Worm (Caenorhabditis elegans) whole organism, mixed stage, embryonic: ENCODE data around the gene F42A9.11.

Experiments
- flh-1 ChIP-seq: fragments of 200-800 bp; sonication (Bioruptor generic); optimal IDR thresholded peaks from 2 replicates; lab custom pipeline; 2018; ENCODE audit warnings: mild to moderate bottlenecking, missing genetic modification characterization, moderate library complexity, missing compliant biosample characterization
- lin-13 ChIP-seq: fragments of 150-350 bp; optimal IDR thresholded peaks from 2 replicates; lab custom pipeline; 2014; ENCODE audit warnings: missing biosample characterization, missing genetic modification characterization
- lsy-2 ChIP-seq: fragments of 150-350 bp; optimal IDR thresholded peaks from 2 replicates; lab custom pipeline; 2014; ENCODE audit warnings: missing biosample characterization, missing genetic modification characterization
- mep-1 ChIP-seq: fragments of 150-350 bp; optimal IDR thresholded peaks from 2 replicates; lab custom pipeline; 2017; ENCODE audit warnings: missing biosample characterization, missing genetic modification reagents, missing genetic modification characterization, inconsistent platforms
- nhr-237 ChIP-seq: fragments of 150-350 bp; optimal IDR thresholded peaks from 2 replicates; lab custom pipeline; 2014; ENCODE audit warnings: missing biosample characterization, missing genetic modification characterization
- nhr-28 ChIP-seq: fragments of 150-350 bp; optimal IDR thresholded peaks from 2 replicates; lab custom pipeline; 2014; ENCODE audit warnings: missing biosample characterization, missing genetic modification characterization
- nhr-76 ChIP-seq: sonication (generic microtip); optimal IDR thresholded peaks from 2 replicates; lab custom pipeline; 2017; ENCODE audit warnings: missing biosample characterization, missing genetic modification characterization
- snpc-4 ChIP-seq: fragments of 150-350 bp; optimal IDR thresholded peaks from 2 replicates; lab custom pipeline; 2014; ENCODE audit warnings: missing biosample characterization, missing genetic modification characterization
- unc-39 ChIP-seq: fragments of 150-350 bp; optimal IDR thresholded peaks from 2 replicates; lab custom pipeline; 2014; ENCODE audit warnings: missing biosample characterization, missing genetic modification characterization
- ztf-11 ChIP-seq: fragments of 150-350 bp; optimal IDR thresholded peaks from 2 replicates; lab custom pipeline; 2014; ENCODE audit warnings: missing biosample characterization, missing genetic modification characterization

- TF ChIP-seq nhr-28 (tag; lab: Kevin White, UChicago) (no peak), unc-39 (tag; lab: Kevin White, UChicago) (no peak), lsy-2 (tag; lab: Kevin White, UChicago) (no peak), snpc-4 (no peak), nhr-76 (no peak), ztf-11 (tag; lab: Kevin White, UChicago) (no peak), lin-13 (tag; lab: Kevin White, UChicago) (no peak), flh-1 (GFP tag; lab: Kevin White, UChicago) (no peak), nhr-237 (tag; lab: Kevin White, UChicago) (no peak), mep-1 (tag; lab: Kevin White, UChicago) (no peak)
These were observed 26.6 kb upstream of the F42A9.11 start, which contains the start of gene Y59H11AR.4 for ce11 chrIV:8600712-8601330.
